Fruit fly (Drosophila melanogaster) whole organism, wandering third instar larva: ENCODE data around the gene CG6415.

Experiments
- Abd-B ChIP-seq: fragments of >200 bp; optimal IDR thresholded peaks from 2 replicates; lab custom pipeline; 2017; ENCODE audit warnings: missing biosample characterization, missing genetic modification characterization
- CG32264 ChIP-seq: fragments of 200-800 bp; sonication (Bioruptor generic); optimal IDR thresholded peaks from 2 replicates; lab custom pipeline; 2016; ENCODE audit warnings: missing biosample characterization, missing genetic modification characterization
- CG9705 ChIP-seq: fragments of 200-800 bp; sonication (Bioruptor generic); optimal IDR thresholded peaks from 2 replicates; lab custom pipeline; 2018; ENCODE audit warnings: missing biosample characterization, mild to moderate bottlenecking, missing genetic modification characterization
- Dfd ChIP-seq: fragments of >200 bp; optimal IDR thresholded peaks from 2 replicates; lab custom pipeline; 2017; ENCODE audit warnings: missing biosample characterization, missing genetic modification characterization
- Dif ChIP-seq: fragments of 200-275, 200-300 bp; sonication (Bioruptor generic); optimal IDR thresholded peaks from 2 replicates; lab custom pipeline; 2018; ENCODE audit warnings: missing biosample characterization, missing genetic modification characterization; ENCODE audit not compliant: partially characterized antibody
- GATAd ChIP-seq: sonication (Bioruptor generic); optimal IDR thresholded peaks from 2 replicates; lab custom pipeline; 2016; ENCODE audit warnings: missing biosample characterization, missing genetic modification characterization
- HLH106 ChIP-seq: fragments of 200-800 bp; optimal IDR thresholded peaks from 3 replicates; lab custom pipeline; 2019; ENCODE audit warnings: missing biosample characterization, mild to moderate bottlenecking, missing genetic modification characterization, moderate library complexity
- Hnf4 ChIP-seq: fragments of 200-800 bp; sonication (Bioruptor generic); optimal IDR thresholded peaks from 2 replicates; lab custom pipeline; 2016; ENCODE audit warnings: missing biosample characterization, mild to moderate bottlenecking, missing genetic modification characterization
- Hr78 ChIP-seq: fragments of >200 bp; optimal IDR thresholded peaks from 2 replicates; lab custom pipeline; 2017; ENCODE audit warnings: missing biosample characterization, missing genetic modification characterization
- Hr83 ChIP-seq: fragments of 200-300 bp; sonication (Bioruptor generic); optimal IDR thresholded peaks from 2 replicates; lab custom pipeline; 2016; ENCODE audit warnings: missing biosample characterization, mild to moderate bottlenecking, missing genetic modification characterization, moderate library complexity; ENCODE audit not compliant: poor library complexity, severe bottlenecking
- Jra ChIP-seq: sonication (Bioruptor generic); optimal IDR thresholded peaks from 2 replicates; lab custom pipeline; 2016; ENCODE audit warnings: missing biosample characterization, missing genetic modification characterization
- Myc ChIP-seq: fragments of >200 bp; optimal IDR thresholded peaks from 2 replicates; lab custom pipeline; 2017
- N ChIP-seq: fragments of >200 bp; optimal IDR thresholded peaks from 2 replicates; lab custom pipeline; 2018; ENCODE audit warnings: missing biosample characterization, missing external identifiers, missing genetic modification characterization
- OdsH ChIP-seq: fragments of 200-800 bp; sonication (Bioruptor generic); optimal IDR thresholded peaks from 2 replicates; lab custom pipeline; 2016; ENCODE audit warnings: missing biosample characterization, mild to moderate bottlenecking, missing genetic modification characterization
- Rel ChIP-seq, 2 experiments: fragments of 200-800 bp; sonication (Bioruptor generic) in 1 of 2; optimal IDR thresholded peaks; 2 replicates in 1 of 2; 3 replicates in 1 of 2; lab custom pipeline; 2016 to 2019; ENCODE audit warnings: mild to moderate bottlenecking in 2 of 2, missing biosample characterization in 2 of 2, missing genetic modification characterization in 2 of 2, moderate library complexity in 1 of 2
- Sp1 ChIP-seq: fragments of 200-800 bp; sonication (Bioruptor generic); optimal IDR thresholded peaks from 3 replicates; lab custom pipeline; 2019; ENCODE audit warnings: missing biosample characterization, mild to moderate bottlenecking, missing genetic modification characterization, moderate library complexity
- Vsx2 ChIP-seq: fragments of 200-300, 225-300 bp; sonication (Bioruptor generic); optimal IDR thresholded peaks from 2 replicates; lab custom pipeline; 2018; ENCODE audit warnings: missing biosample characterization, missing genetic modification characterization; ENCODE audit not compliant: partially characterized antibody
- br ChIP-seq: fragments of 200-800 bp; sonication (Bioruptor generic); optimal IDR thresholded peaks from 2 replicates; lab custom pipeline; 2016; ENCODE audit warnings: missing biosample characterization, missing genetic modification characterization
- brk ChIP-seq: fragments of 200-800 bp; sonication (Bioruptor generic); optimal IDR thresholded peaks from 2 replicates; lab custom pipeline; 2016; ENCODE audit warnings: missing biosample characterization, mild to moderate bottlenecking, missing genetic modification characterization
- dl ChIP-seq, 2 experiments: fragments of 175-275, 200-275 bp in 1 of 2; fragments of 200-275 bp in 1 of 2; sonication (Bioruptor generic); optimal IDR thresholded peaks; lab custom pipeline; 2018; ENCODE audit warnings: mild to moderate bottlenecking in 2 of 2, missing biosample characterization in 2 of 2, missing genetic modification characterization in 2 of 2, moderate library complexity in 2 of 2; ENCODE audit not compliant: partially characterized antibody in 2 of 2, insufficient read depth in 1 of 2
- dsf ChIP-seq: sonication (Bioruptor generic); optimal IDR thresholded peaks from 2 replicates; lab custom pipeline; 2016; ENCODE audit warnings: missing biosample characterization, missing genetic modification characterization, borderline replicate concordance
- ey ChIP-seq: fragments of 200-800 bp; sonication (Bioruptor generic); optimal IDR thresholded peaks from 2 replicates; lab custom pipeline; 2016; ENCODE audit warnings: missing biosample characterization, missing genetic modification characterization
- fru ChIP-seq: fragments of 200-800 bp; sonication (Bioruptor generic); optimal IDR thresholded peaks from 3 replicates; lab custom pipeline; 2016; ENCODE audit warnings: missing biosample characterization, mild to moderate bottlenecking, missing genetic modification characterization
- h ChIP-seq: fragments of 200-800 bp; sonication (Bioruptor generic); optimal IDR thresholded peaks from 3 replicates; lab custom pipeline; 2016; ENCODE audit warnings: missing biosample characterization, mild to moderate bottlenecking, missing genetic modification characterization
- jim ChIP-seq: fragments of 175-275, 200-325 bp; sonication (Bioruptor generic); optimal IDR thresholded peaks from 2 replicates; lab custom pipeline; 2016; ENCODE audit warnings: missing biosample characterization, mild to moderate bottlenecking, missing genetic modification characterization
- lola ChIP-seq: fragments of >200 bp; optimal IDR thresholded peaks from 2 replicates; lab custom pipeline; 2017; ENCODE audit warnings: missing biosample characterization, missing genetic modification characterization
- pan ChIP-seq: fragments of >200 bp; optimal IDR thresholded peaks from 2 replicates; lab custom pipeline; 2017
- psq ChIP-seq: fragments of 200-800 bp; sonication (Bioruptor generic); optimal IDR thresholded peaks from 3 replicates; lab custom pipeline; 2017; ENCODE audit warnings: missing biosample characterization, mild to moderate bottlenecking, missing genetic modification characterization, moderate library complexity
- rgr ChIP-seq: fragments of 200-800 bp; sonication (Bioruptor generic); optimal IDR thresholded peaks from 3 replicates; lab custom pipeline; 2016; ENCODE audit warnings: missing biosample characterization, mild to moderate bottlenecking, missing genetic modification characterization
- sage ChIP-seq: fragments of 200-800 bp; sonication (Bioruptor generic); optimal IDR thresholded peaks from 2 replicates; lab custom pipeline; 2016; ENCODE audit warnings: missing biosample characterization, mild to moderate bottlenecking, missing genetic modification characterization
- sv ChIP-seq: fragments of 200-800 bp; sonication (Bioruptor generic); optimal IDR thresholded peaks from 3 replicates; lab custom pipeline; 2016; ENCODE audit warnings: missing biosample characterization, missing genetic modification characterization
- tai ChIP-seq: sonication (Bioruptor generic); optimal IDR thresholded peaks from 2 replicates; lab custom pipeline; 2016; ENCODE audit warnings: missing biosample characterization, missing genetic modification characterization
- usp ChIP-seq: fragments of >200 bp; optimal IDR thresholded peaks from 2 replicates; lab custom pipeline; 2017; ENCODE audit warnings: missing biosample characterization, missing genetic modification characterization
- woc ChIP-seq: sonication (Bioruptor generic); optimal IDR thresholded peaks from 2 replicates; lab custom pipeline; 2016; ENCODE audit warnings: missing biosample characterization, mild to moderate bottlenecking, missing genetic modification characterization

Gene CG6415

dm6 chr2L:10732343-10732808 lies 29.0 kb downstream of the CG6415 start, which contains the start of the genes EMC3 and Dpy-30L1:
Gene EMC3 (minus strand): TSS chr2L:10732423.
Gene Dpy-30L1 (plus strand): TSS chr2L:10732653.
- TF ChIP-seq Hnf4 (GFP tag; lab: Kevin White, UChicago) (no peak), br (GFP tag; lab: Kevin White, UChicago) (peak; percentile 21), Myc (lab: Kevin White, UChicago) (no peak), tai (no peak), HLH106 (tag; lab: Kevin White, UChicago) (peak; percentile 58), ey (GFP tag; lab: Kevin White, UChicago) (peak; percentile 55), rgr (GFP tag; lab: Kevin White, UChicago) (no peak), Rel (GFP tag; optimal IDR thresholded peaks at IDR 0.05; lab: Kevin White, UChicago) (no peak), Rel (tag; optimal IDR thresholded peaks at IDR 0.05; lab: Kevin White, UChicago) (peak; percentile 75), OdsH (GFP tag; lab: Kevin White, UChicago) (peak; percentile 37), h (GFP tag; lab: Kevin White, UChicago) (peak; percentile 65), psq (GFP tag; lab: Kevin White, UChicago) (peak; percentile 30), fru (GFP tag; lab: Kevin White, UChicago) (peak; percentile 32), Abd-B (GFP tag; lab: Kevin White, UChicago) (no peak), Hr78 (no peak), GATAd (GFP tag; lab: Kevin White, UChicago) (peak; percentile 15), CG9705 (GFP tag; lab: Kevin White, UChicago) (peak; percentile 30)

- no peak for TF ChIP-seq OdsH (GFP tag; lab: Kevin White, UChicago)
- peak; percentile 81 for TF ChIP-seq N (GFP tag; lab: Kevin White, UChicago)
These were observed 32.5 kb downstream of the CG6415 start, which contains the start of gene Nup107 for dm6 chr2L:10735923-10736322. Gene Nup107 (minus strand): TSS chr2L:10736071.

DNA sequence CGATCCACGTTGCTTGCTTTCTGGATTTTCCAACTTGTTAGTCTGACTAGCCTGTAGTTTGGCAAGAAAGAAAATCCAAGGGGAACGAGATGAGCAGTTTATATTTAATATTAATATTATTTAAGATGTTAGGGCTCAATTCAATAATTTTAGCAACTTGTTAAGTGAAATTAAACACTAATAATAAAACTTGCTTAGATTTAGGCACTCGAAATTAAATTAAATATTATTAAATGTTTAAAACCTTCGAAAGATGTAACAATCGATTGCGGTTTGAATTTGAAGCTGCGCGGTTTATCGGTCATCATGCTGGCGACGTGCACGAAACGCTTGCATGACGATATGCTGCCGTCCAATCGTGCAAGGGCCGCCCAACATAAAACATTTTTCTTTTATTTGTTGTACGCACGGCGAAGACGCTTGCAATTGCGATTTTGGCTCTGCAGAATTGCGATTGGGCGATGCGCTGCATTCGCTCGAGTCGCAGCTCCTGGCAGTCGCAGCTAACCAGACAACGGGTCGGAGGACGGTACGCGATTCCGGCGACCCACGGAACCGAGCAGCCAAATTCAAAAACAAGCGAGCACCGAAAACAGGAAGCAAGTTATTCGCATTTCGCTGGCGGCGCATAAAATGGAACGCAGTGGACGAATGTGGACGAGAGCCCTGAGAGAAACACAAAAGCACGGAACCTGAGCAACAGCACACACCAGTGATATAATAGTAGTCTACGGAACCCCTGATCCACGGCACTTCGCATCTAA lies 33.8 kb downstream of the CG6415 start, which contains the start of the genes Vha16-5 and CG12299:
Gene Vha16-5, minus strand, starts transcription at position 51 of the 764 bp plus-strand sequence.
Gene CG12299, plus strand, starts transcription at position 353 of the 764 bp plus-strand sequence.
- TF ChIP-seq OdsH (GFP tag; lab: Kevin White, UChicago) = peak; percentile 61
- TF ChIP-seq dsf = no peak
- TF ChIP-seq Myc (lab: Kevin White, UChicago) = no peak
- no peak for TF ChIP-seq pan (lab: Kevin White, UChicago)
- TF ChIP-seq woc (GFP tag; lab: Kevin White, UChicago) = no peak
- peak; percentile 100 for TF ChIP-seq Dif (GFP tag; lab: Kevin White, UChicago)
- TF ChIP-seq psq (GFP tag; lab: Kevin White, UChicago) = peak; percentile 41
- TF ChIP-seq Hnf4 (GFP tag; lab: Kevin White, UChicago) = no peak
- TF ChIP-seq Abd-B (GFP tag; lab: Kevin White, UChicago) = no peak
- peak; percentile 67 for TF ChIP-seq ey (GFP tag; lab: Kevin White, UChicago)
- no peak for TF ChIP-seq brk (GFP tag; lab: Kevin White, UChicago)
- peak; percentile 73 for TF ChIP-seq rgr (GFP tag; lab: Kevin White, UChicago)
- no peak for TF ChIP-seq lola (GFP tag; lab: Kevin White, UChicago)
- peak; percentile 75 for TF ChIP-seq GATAd (GFP tag; lab: Kevin White, UChicago)
- TF ChIP-seq dl (GFP tag; optimal IDR thresholded peaks at IDR 0.05; lab: Kevin White, UChicago; ENCODE audit: insufficient read depth in 1 of 2, partially characterized antibody in 2 of 2) = peak; percentile 98 to 100
- TF ChIP-seq br (GFP tag; lab: Kevin White, UChicago) = peak; percentile 67
- peak; percentile 100 for TF ChIP-seq Vsx2 (GFP tag; lab: Kevin White, UChicago)
- no peak for TF ChIP-seq Dfd
- no peak for TF ChIP-seq sage (GFP tag; lab: Kevin White, UChicago)
- no peak for TF ChIP-seq usp (GFP tag; lab: Kevin White, UChicago)
- TF ChIP-seq Jra (GFP tag; lab: Kevin White, UChicago) = no peak
- peak; percentile 87 for TF ChIP-seq sv (GFP tag; lab: Kevin White, UChicago)
- TF ChIP-seq Hr83 (GFP tag; lab: Kevin White, UChicago) = peak; percentile 91
- TF ChIP-seq CG32264 (GFP tag; lab: Kevin White, UChicago) = peak; percentile 26
- TF ChIP-seq N (GFP tag; lab: Kevin White, UChicago) = no peak
- no peak for TF ChIP-seq Hr78
- TF ChIP-seq Sp1 = no peak
- no peak for TF ChIP-seq jim
